Fruit fly (Drosophila melanogaster): Measurements from ENCODE around the gene CG8483.

DNA sequence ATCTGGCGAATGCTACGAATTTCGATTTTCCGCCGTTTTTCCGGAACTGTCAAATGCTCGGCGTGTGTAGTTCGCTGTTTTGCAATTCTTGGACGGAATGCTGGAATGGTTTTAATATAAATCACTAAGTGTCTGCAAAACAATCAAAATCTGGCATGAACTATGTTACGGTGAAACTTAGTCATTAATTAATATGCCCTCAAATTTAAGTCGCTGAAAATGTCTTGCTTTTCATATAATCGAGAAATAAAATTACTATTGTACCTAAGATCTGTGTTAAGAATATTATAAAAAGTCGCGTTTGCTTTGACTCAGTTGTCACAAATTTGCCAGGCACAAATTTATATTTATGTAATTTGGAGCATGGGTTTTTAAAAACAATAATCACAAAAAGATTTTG, 23.0 kb downstream of the CG8483 start, which contains the start of gene CG8141:
- TF ChIP-seq usp (GFP tag; optimal IDR thresholded peaks at IDR 0.05) (no peak), EcR (GFP tag; optimal IDR thresholded peaks at IDR 0.05) (no peak), Dll (optimal IDR thresholded peaks at IDR 0.05) (no peak), CG8478 (optimal IDR thresholded peaks at IDR 0.05) (no peak)

Data from whole organism.